Worm (Caenorhabditis elegans) whole organism, late embryonic: ENCODE measurements around the gene C16D9.5.

Experiments
- C08G9.2 ChIP-seq: sonication (generic microtip); optimal IDR thresholded peaks from 2 replicates; lab custom pipeline; 2016; ENCODE audit warnings: mild to moderate bottlenecking, missing genetic modification characterization, moderate library complexity, missing compliant biosample characterization
- C38D4.7 ChIP-seq: fragments of 200-800 bp; sonication (Bioruptor generic); optimal IDR thresholded peaks from 2 replicates; lab custom pipeline; 2018; ENCODE audit warnings: mild to moderate bottlenecking, missing genetic modification characterization, moderate library complexity, missing compliant biosample characterization
- F13H6.1 ChIP-seq: sonication (generic microtip); optimal IDR thresholded peaks from 2 replicates; lab custom pipeline; 2016; ENCODE audit warnings: missing genetic modification characterization, missing compliant biosample characterization
- K09A11.1 ChIP-seq: sonication (generic microtip); optimal IDR thresholded peaks from 2 replicates; lab custom pipeline; 2017; ENCODE audit warnings: antibody characterized with exemption, mild to moderate bottlenecking, missing genetic modification characterization, missing compliant biosample characterization; ENCODE audit not compliant: insufficient read depth
- Y22D7AL.16 ChIP-seq: sonication (generic microtip); optimal IDR thresholded peaks from 2 replicates; lab custom pipeline; 2016; ENCODE audit warnings: missing genetic modification characterization, missing compliant biosample characterization
- ahr-1 ChIP-seq: sonication (generic microtip); optimal IDR thresholded peaks from 2 replicates; lab custom pipeline; 2016; ENCODE audit warnings: missing genetic modification characterization, missing compliant biosample characterization
- ama-1 ChIP-seq: fragments of 150-350 bp; optimal IDR thresholded peaks from 2 replicates; lab custom pipeline; 2014
- ceh-18 ChIP-seq: sonication (generic microtip); optimal IDR thresholded peaks from 2 replicates; lab custom pipeline; 2016; ENCODE audit warnings: missing genetic modification characterization, missing compliant biosample characterization
- ceh-2 ChIP-seq: sonication (generic microtip); optimal IDR thresholded peaks from 2 replicates; lab custom pipeline; 2016; ENCODE audit warnings: missing genotype, missing genetic modification characterization, missing compliant biosample characterization
- ceh-22 ChIP-seq: sonication (generic microtip); optimal IDR thresholded peaks from 2 replicates; lab custom pipeline; 2017; ENCODE audit warnings: missing biosample characterization, missing genetic modification characterization
- ceh-30 ChIP-seq: fragments of 150-350 bp; optimal IDR thresholded peaks from 2 replicates; lab custom pipeline; 2014; ENCODE audit warnings: missing biosample characterization, missing genetic modification characterization
- ceh-45 ChIP-seq: fragments of 200-800 bp; sonication (Bioruptor generic); IDR thresholded peaks from 2 replicates; pipeline ENCODE4 v1.3.6; 2022; ENCODE audit warnings: missing genetic modification reagents, missing genetic modification characterization, missing compliant biosample characterization
- ceh-6 ChIP-seq: fragments of 200-800 bp; sonication (Bioruptor generic); optimal IDR thresholded peaks from 2 replicates; lab custom pipeline; 2018; ENCODE audit warnings: mild to moderate bottlenecking, missing genetic modification characterization, missing compliant biosample characterization
- che-1 ChIP-seq: sonication (generic microtip); optimal IDR thresholded peaks from 2 replicates; lab custom pipeline; 2016; ENCODE audit warnings: mild to moderate bottlenecking, missing genetic modification characterization, missing compliant biosample characterization
- dmd-4 ChIP-seq: sonication (generic microtip); optimal IDR thresholded peaks from 2 replicates; lab custom pipeline; 2016; ENCODE audit warnings: borderline replicate concordance, missing genetic modification characterization, missing compliant biosample characterization
- ets-4 ChIP-seq: sonication (generic microtip); optimal IDR thresholded peaks from 2 replicates; lab custom pipeline; 2016; ENCODE audit warnings: missing genetic modification characterization, missing compliant biosample characterization
- eyg-1 ChIP-seq: sonication (generic microtip); optimal IDR thresholded peaks from 2 replicates; lab custom pipeline; 2016; ENCODE audit warnings: missing genotype, missing genetic modification characterization, missing compliant biosample characterization
- fkh-6 ChIP-seq: sonication (generic microtip); optimal IDR thresholded peaks from 2 replicates; lab custom pipeline; 2016; ENCODE audit warnings: missing genetic modification characterization, missing compliant biosample characterization
- hlh-13 ChIP-seq: fragments of 200-800 bp; sonication (Bioruptor generic); optimal IDR thresholded peaks from 2 replicates; lab custom pipeline; 2018; ENCODE audit warnings: mild to moderate bottlenecking, missing genetic modification characterization, missing compliant biosample characterization
- hlh-6 ChIP-seq: sonication (generic microtip); optimal IDR thresholded peaks from 2 replicates; lab custom pipeline; 2016; ENCODE audit warnings: missing genotype, missing genetic modification characterization, missing compliant biosample characterization
- lim-6 ChIP-seq: sonication (generic microtip); optimal IDR thresholded peaks from 2 replicates; lab custom pipeline; 2016; ENCODE audit warnings: missing genetic modification characterization, missing compliant biosample characterization
- lin-11 ChIP-seq: fragments of 200-800 bp; sonication (Bioruptor generic); optimal IDR thresholded peaks from 2 replicates; lab custom pipeline; 2018; ENCODE audit warnings: mild to moderate bottlenecking, missing genetic modification characterization, missing compliant biosample characterization
- mec-3 ChIP-seq: sonication (generic microtip); optimal IDR thresholded peaks from 2 replicates; lab custom pipeline; 2016; ENCODE audit warnings: borderline replicate concordance, missing genetic modification characterization, missing compliant biosample characterization
- nhr-232 ChIP-seq: sonication (generic microtip); optimal IDR thresholded peaks from 2 replicates; lab custom pipeline; 2016; ENCODE audit warnings: missing genetic modification characterization, missing compliant biosample characterization
- odd-2 ChIP-seq: sonication (generic microtip); optimal IDR thresholded peaks from 2 replicates; lab custom pipeline; 2017; ENCODE audit warnings: antibody characterized with exemption, mild to moderate bottlenecking, missing genetic modification characterization, missing compliant biosample characterization
- pag-3 ChIP-seq: sonication (generic microtip); optimal IDR thresholded peaks from 2 replicates; lab custom pipeline; 2016; ENCODE audit warnings: missing compliant biosample characterization, missing genetic modification characterization, borderline replicate concordance
- pax-1 ChIP-seq: fragments of 150-350 bp; optimal IDR thresholded peaks from 2 replicates; lab custom pipeline; 2014; ENCODE audit warnings: missing biosample characterization, missing genetic modification characterization
- pros-1 ChIP-seq: fragments of 150-350 bp; optimal IDR thresholded peaks from 2 replicates; lab custom pipeline; 2014; ENCODE audit warnings: missing biosample characterization, missing genetic modification reagents, missing genetic modification characterization
- rnt-1 ChIP-seq: sonication (generic microtip); optimal IDR thresholded peaks from 2 replicates; lab custom pipeline; 2016; ENCODE audit warnings: missing genetic modification characterization, missing compliant biosample characterization
- sox-2 ChIP-seq: fragments of 200-800 bp; sonication (Bioruptor generic); IDR thresholded peaks from 2 replicates; pipeline ENCODE4 v1.3.6; 2022; ENCODE audit warnings: missing genetic modification reagents, missing genetic modification characterization, missing compliant biosample characterization
- tbx-7 ChIP-seq: sonication (generic microtip); optimal IDR thresholded peaks from 2 replicates; lab custom pipeline; 2016; ENCODE audit warnings: missing genotype, missing genetic modification characterization, missing compliant biosample characterization
- unc-3 ChIP-seq, 2 experiments: fragments of 200-800 bp in 1 of 2; sonication (Bioruptor generic) in 1 of 2; sonication (generic microtip) in 1 of 2; conservative IDR thresholded peaks in 1 of 2; optimal IDR thresholded peaks in 1 of 2; 2 replicates each; pipeline versions ENCODE4 v1.3.6 to Lab custom; 2016 to 2022; ENCODE audit warnings: missing compliant biosample characterization in 2 of 2, missing genetic modification characterization in 2 of 2, missing genetic modification reagents in 1 of 2
- unc-42 ChIP-seq: sonication (generic microtip); optimal IDR thresholded peaks from 2 replicates; lab custom pipeline; 2016; ENCODE audit warnings: missing genotype, missing genetic modification characterization, missing compliant biosample characterization
- unc-55 ChIP-seq: sonication (generic microtip); optimal IDR thresholded peaks from 2 replicates; lab custom pipeline; 2017; ENCODE audit warnings: missing biosample characterization, missing genetic modification reagents, missing genetic modification characterization
- zip-5 ChIP-seq: sonication (generic microtip); optimal IDR thresholded peaks from 2 replicates; lab custom pipeline; 2016; ENCODE audit warnings: missing genetic modification characterization, missing compliant biosample characterization
- ztf-16 ChIP-seq: sonication (generic microtip); optimal IDR thresholded peaks from 2 replicates; lab custom pipeline; 2017; ENCODE audit warnings: missing genetic modification characterization, missing compliant biosample characterization

C16D9.5 gene

ce11 chrV:8263466-8263865, 18.1 kb upstream of the C16D9.5 start, which contains the start of gene C16D9.8:
TSS of gene C16D9.8 (minus strand) at chrV:8263566.
- no peak for TF ChIP-seq unc-42 (tag; lab: Kevin White, UChicago)
- TF ChIP-seq K09A11.1 (tag; lab: Kevin White, UChicago), result no peak
- no peak for TF ChIP-seq tbx-7 (tag; lab: Kevin White, UChicago)
- no peak for TF ChIP-seq C38D4.7 (GFP tag; lab: Kevin White, UChicago)
- no peak for TF ChIP-seq ceh-45 (GFP tag; lab: Robert Waterston, UW)
- no peak for TF ChIP-seq zip-5 (tag; lab: Kevin White, UChicago)
- TF ChIP-seq, all 69 proteins: peak for 0

- TF ChIP-seq rnt-1 (no peak), ztf-16 (tag; lab: Kevin White, UChicago) (no peak), C08G9.2 (tag; lab: Kevin White, UChicago) (no peak), C38D4.7 (GFP tag; lab: Kevin White, UChicago) (no peak), ceh-22 (tag; lab: Kevin White, UChicago) (no peak), eyg-1 (tag; lab: Kevin White, UChicago) (no peak), pag-3 (no peak), lin-11 (tag; lab: Kevin White, UChicago) (no peak)
Observed at ce11 chrV:8262212-8262611, 16.9 kb upstream of the C16D9.5 start.

ce11 chrV:8259016-8259415, 13.7 kb upstream of the C16D9.5 start, which contains the start of gene C16D9.1:
TSS of gene C16D9.1 (plus strand) at chrV:8259316.
- TF ChIP-seq ceh-30 (no peak), ceh-2 (no peak), lim-6 (tag; lab: Kevin White, UChicago) (no peak), hlh-6 (tag; lab: Kevin White, UChicago) (no peak), che-1 (tag; lab: Kevin White, UChicago) (no peak), hlh-13 (GFP tag; lab: Kevin White, UChicago) (no peak), nhr-232 (tag; lab: Kevin White, UChicago) (no peak), sox-2 (GFP tag; lab: Robert Waterston, UW) (no peak), Y22D7AL.16 (tag; lab: Kevin White, UChicago) (no peak), tbx-7 (tag; lab: Kevin White, UChicago) (no peak), ama-1 (no peak), ceh-6 (GFP tag; lab: Kevin White, UChicago) (no peak), ets-4 (tag; lab: Kevin White, UChicago) (no peak), fkh-6 (no peak), mec-3 (no peak), pros-1 (no peak), dmd-4 (no peak)

- TF ChIP-seq F13H6.1 (tag; lab: Kevin White, UChicago) (no peak), ceh-18 (tag; lab: Kevin White, UChicago) (no peak), unc-42 (tag; lab: Kevin White, UChicago) (peak; percentile 30), ahr-1 (tag; lab: Kevin White, UChicago) (no peak), sox-2 (GFP tag; lab: Robert Waterston, UW) (no peak)
Observed at ce11 chrV:8254973-8255372, 9.6 kb upstream of the C16D9.5 start.

- TF ChIP-seq odd-2 (tag; lab: Kevin White, UChicago) (no peak), unc-42 (tag; lab: Kevin White, UChicago) (peak; percentile 97), unc-3 (GFP tag; conservative IDR thresholded peaks at IDR 0.05; lab: Robert Waterston, UW) (no peak), unc-3 (tag; optimal IDR thresholded peaks at IDR 0.05; lab: Kevin White, UChicago) (no peak), unc-55 (GFP tag; lab: Kevin White, UChicago) (no peak), pax-1 (tag; lab: Kevin White, UChicago) (no peak), lim-6 (tag; lab: Kevin White, UChicago) (no peak), nhr-232 (tag; lab: Kevin White, UChicago) (no peak)
Observed at ce11 chrV:8253946-8254345, 8.6 kb upstream of the C16D9.5 start.
